Fruit fly (Drosophila melanogaster) whole organism, wandering third instar larva: Measurements from ENCODE around the gene CG31265.

Experiments
- CrebA ChIP-seq: fragments of 200-800 bp; sonication (Bioruptor generic); optimal IDR thresholded peaks from 2 replicates; lab custom pipeline; 2016; ENCODE audit warnings: missing biosample characterization, mild to moderate bottlenecking, missing genetic modification characterization, borderline replicate concordance
- Dfd ChIP-seq: fragments of >200 bp; optimal IDR thresholded peaks from 2 replicates; lab custom pipeline; 2017; ENCODE audit warnings: missing biosample characterization, missing genetic modification characterization
- Dif ChIP-seq: fragments of 200-275, 200-300 bp; sonication (Bioruptor generic); optimal IDR thresholded peaks from 2 replicates; lab custom pipeline; 2018; ENCODE audit warnings: missing biosample characterization, missing genetic modification characterization; ENCODE audit not compliant: partially characterized antibody
- GATAd ChIP-seq: sonication (Bioruptor generic); optimal IDR thresholded peaks from 2 replicates; lab custom pipeline; 2016; ENCODE audit warnings: missing biosample characterization, missing genetic modification characterization
- HLH106 ChIP-seq: fragments of 200-800 bp; optimal IDR thresholded peaks from 3 replicates; lab custom pipeline; 2019; ENCODE audit warnings: missing biosample characterization, mild to moderate bottlenecking, missing genetic modification characterization, moderate library complexity
- Hnf4 ChIP-seq: fragments of 200-800 bp; sonication (Bioruptor generic); optimal IDR thresholded peaks from 2 replicates; lab custom pipeline; 2016; ENCODE audit warnings: missing biosample characterization, mild to moderate bottlenecking, missing genetic modification characterization
- Hr78 ChIP-seq: fragments of >200 bp; optimal IDR thresholded peaks from 2 replicates; lab custom pipeline; 2017; ENCODE audit warnings: missing biosample characterization, missing genetic modification characterization
- Hr83 ChIP-seq: fragments of 200-300 bp; sonication (Bioruptor generic); optimal IDR thresholded peaks from 2 replicates; lab custom pipeline; 2016; ENCODE audit warnings: missing biosample characterization, mild to moderate bottlenecking, missing genetic modification characterization, moderate library complexity; ENCODE audit not compliant: poor library complexity, severe bottlenecking
- Mio ChIP-seq: sonication (Bioruptor generic); optimal IDR thresholded peaks from 2 replicates; lab custom pipeline; 2016; ENCODE audit warnings: missing biosample characterization, missing genetic modification characterization
- Myc ChIP-seq: fragments of >200 bp; optimal IDR thresholded peaks from 2 replicates; lab custom pipeline; 2017
- N ChIP-seq: fragments of >200 bp; optimal IDR thresholded peaks from 2 replicates; lab custom pipeline; 2018; ENCODE audit warnings: missing biosample characterization, missing external identifiers, missing genetic modification characterization
- OdsH ChIP-seq: fragments of 200-800 bp; sonication (Bioruptor generic); optimal IDR thresholded peaks from 2 replicates; lab custom pipeline; 2016; ENCODE audit warnings: missing biosample characterization, mild to moderate bottlenecking, missing genetic modification characterization
- Rel ChIP-seq, 2 experiments: fragments of 200-800 bp; sonication (Bioruptor generic) in 1 of 2; optimal IDR thresholded peaks; 2 replicates in 1 of 2; 3 replicates in 1 of 2; lab custom pipeline; 2016 to 2019; ENCODE audit warnings: mild to moderate bottlenecking in 2 of 2, missing biosample characterization in 2 of 2, missing genetic modification characterization in 2 of 2, moderate library complexity in 1 of 2
- Sp1 ChIP-seq: fragments of 200-800 bp; sonication (Bioruptor generic); optimal IDR thresholded peaks from 3 replicates; lab custom pipeline; 2019; ENCODE audit warnings: missing biosample characterization, mild to moderate bottlenecking, missing genetic modification characterization, moderate library complexity
- Vsx2 ChIP-seq: fragments of 200-300, 225-300 bp; sonication (Bioruptor generic); optimal IDR thresholded peaks from 2 replicates; lab custom pipeline; 2018; ENCODE audit warnings: missing biosample characterization, missing genetic modification characterization; ENCODE audit not compliant: partially characterized antibody
- brk ChIP-seq: fragments of 200-800 bp; sonication (Bioruptor generic); optimal IDR thresholded peaks from 2 replicates; lab custom pipeline; 2016; ENCODE audit warnings: missing biosample characterization, mild to moderate bottlenecking, missing genetic modification characterization
- foxo ChIP-seq, 2 experiments: fragments of 200-800 bp; sonication (Bioruptor generic); optimal IDR thresholded peaks; 2 replicates in 1 of 2; 3 replicates in 1 of 2; lab custom pipeline; 2016 to 2017; ENCODE audit warnings: missing biosample characterization in 2 of 2, missing genetic modification characterization in 2 of 2
- fru ChIP-seq: fragments of 200-800 bp; sonication (Bioruptor generic); optimal IDR thresholded peaks from 3 replicates; lab custom pipeline; 2016; ENCODE audit warnings: missing biosample characterization, mild to moderate bottlenecking, missing genetic modification characterization
- h ChIP-seq: fragments of 200-800 bp; sonication (Bioruptor generic); optimal IDR thresholded peaks from 3 replicates; lab custom pipeline; 2016; ENCODE audit warnings: missing biosample characterization, mild to moderate bottlenecking, missing genetic modification characterization
- jim ChIP-seq: fragments of 175-275, 200-325 bp; sonication (Bioruptor generic); optimal IDR thresholded peaks from 2 replicates; lab custom pipeline; 2016; ENCODE audit warnings: missing biosample characterization, mild to moderate bottlenecking, missing genetic modification characterization
- lola ChIP-seq: fragments of >200 bp; optimal IDR thresholded peaks from 2 replicates; lab custom pipeline; 2017; ENCODE audit warnings: missing biosample characterization, missing genetic modification characterization
- psq ChIP-seq: fragments of 200-800 bp; sonication (Bioruptor generic); optimal IDR thresholded peaks from 3 replicates; lab custom pipeline; 2017; ENCODE audit warnings: missing biosample characterization, mild to moderate bottlenecking, missing genetic modification characterization, moderate library complexity
- sage ChIP-seq: fragments of 200-800 bp; sonication (Bioruptor generic); optimal IDR thresholded peaks from 2 replicates; lab custom pipeline; 2016; ENCODE audit warnings: missing biosample characterization, mild to moderate bottlenecking, missing genetic modification characterization
- tai ChIP-seq: sonication (Bioruptor generic); optimal IDR thresholded peaks from 2 replicates; lab custom pipeline; 2016; ENCODE audit warnings: missing biosample characterization, missing genetic modification characterization
- usp ChIP-seq: fragments of >200 bp; optimal IDR thresholded peaks from 2 replicates; lab custom pipeline; 2017; ENCODE audit warnings: missing biosample characterization, missing genetic modification characterization

Gene CG31265

dm6 chr3R:17085029-17085807 lies 42.8 kb upstream of the CG31265 start, which contains the start of gene GckIII:
GckIII (plus strand) TSS chr3R:17085513.
- TF ChIP-seq Rel (GFP tag; optimal IDR thresholded peaks at IDR 0.05; lab: Kevin White, UChicago) (no peak), Rel (tag; optimal IDR thresholded peaks at IDR 0.05; lab: Kevin White, UChicago) (peak; percentile 5), Hnf4 (GFP tag; lab: Kevin White, UChicago) (no peak), fru (GFP tag; lab: Kevin White, UChicago) (no peak), psq (no peak), Hr78 (GFP tag; lab: Kevin White, UChicago) (no peak), HLH106 (tag; lab: Kevin White, UChicago) (no peak), brk (GFP tag; lab: Kevin White, UChicago) (no peak)

- TF ChIP-seq N (GFP tag; lab: Kevin White, UChicago) (no peak), Dif (GFP tag; lab: Kevin White, UChicago) (peak; percentile 32), Hr83 (GFP tag; lab: Kevin White, UChicago) (no peak), Rel (GFP tag; optimal IDR thresholded peaks at IDR 0.05; lab: Kevin White, UChicago) (no peak), Rel (tag; optimal IDR thresholded peaks at IDR 0.05; lab: Kevin White, UChicago) (peak; percentile 83), GATAd (GFP tag; lab: Kevin White, UChicago) (no peak)
Observed at dm6 chr3R:17087977-17088618, 39.9 kb upstream of the CG31265 start, which contains the start of gene cal1. cal1 (plus strand) TSS chr3R:17088280.

DNA sequence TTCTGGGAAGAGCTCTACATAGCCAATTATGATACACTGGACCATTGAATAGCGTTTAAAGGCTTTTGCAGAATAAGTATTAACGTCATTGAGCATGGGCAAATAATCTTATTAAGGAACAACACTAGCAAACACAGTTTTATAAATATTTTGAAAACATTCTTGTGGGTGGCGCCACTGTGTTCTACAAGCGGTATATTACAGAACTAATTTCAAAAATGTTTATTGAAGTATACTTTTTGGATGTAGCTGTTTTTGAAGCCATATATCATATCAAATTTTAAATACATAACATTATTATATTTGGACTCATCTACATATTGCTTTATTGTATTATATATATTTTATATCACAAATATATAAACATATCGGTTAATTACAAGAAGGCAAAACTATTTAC lies 19.1 kb upstream of the CG31265 start:
- TF ChIP-seq CrebA (GFP tag; lab: Kevin White, UChicago) (no peak), jim (GFP tag; lab: Kevin White, UChicago) (no peak), Myc (lab: Kevin White, UChicago) (peak; percentile 58), usp (GFP tag; lab: Kevin White, UChicago) (no peak)
- TF ChIP-seq, all 38 proteins: peak for 1

DNA sequence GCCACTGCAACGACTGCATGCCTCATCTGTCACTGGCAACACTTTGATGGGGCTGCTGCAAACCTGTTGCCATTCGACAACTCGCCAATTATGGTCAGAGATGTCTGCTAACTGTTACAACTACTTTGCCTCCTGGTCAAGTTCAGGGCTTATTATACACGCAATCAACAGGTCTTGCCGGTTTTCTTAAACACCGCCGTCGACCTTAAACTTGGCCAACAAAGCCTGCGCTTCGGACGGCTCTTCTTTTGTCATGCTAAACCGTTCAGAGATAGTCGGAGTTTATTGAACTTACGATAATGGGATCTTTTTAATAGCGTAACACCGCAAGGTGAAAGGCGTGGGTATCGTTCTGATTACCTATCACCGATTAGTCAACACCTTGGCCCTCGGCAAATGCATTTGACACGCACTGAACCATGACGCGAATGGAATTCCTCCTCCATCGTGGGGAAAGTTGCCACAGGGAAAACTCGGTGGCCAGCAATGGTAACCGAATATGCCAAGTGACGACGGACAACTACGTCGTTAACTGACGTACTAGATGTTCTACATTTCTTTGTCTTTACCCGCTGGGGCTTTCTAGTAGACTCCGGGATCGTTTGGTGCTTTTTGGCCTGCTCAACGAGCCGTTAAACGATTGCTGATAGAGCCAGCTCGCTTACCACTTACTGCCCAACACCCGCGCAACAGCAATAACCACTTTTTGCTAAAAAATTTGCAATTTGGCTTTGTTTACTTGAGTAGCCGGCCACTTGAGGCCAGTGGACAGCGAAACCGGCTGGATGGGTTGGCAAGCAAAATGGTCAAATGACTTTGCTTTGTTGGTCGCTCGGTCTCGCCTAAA lies 16.9 kb upstream of the CG31265 start:
- TF ChIP-seq h (GFP tag; lab: Kevin White, UChicago) (peak; percentile 58), Mio (no peak), foxo (GFP tag; optimal IDR thresholded peaks at IDR 0.05; lab: Kevin White, UChicago) (no peak), tai (GFP tag; lab: Kevin White, UChicago) (no peak), Dfd (GFP tag; lab: Kevin White, UChicago) (no peak), psq (no peak), Hnf4 (GFP tag; lab: Kevin White, UChicago) (no peak), Rel (GFP tag; optimal IDR thresholded peaks at IDR 0.05; lab: Kevin White, UChicago) (no peak), Rel (tag; optimal IDR thresholded peaks at IDR 0.05; lab: Kevin White, UChicago) (peak; percentile 62), Vsx2 (GFP tag; lab: Kevin White, UChicago) (peak; percentile 35), Sp1 (no peak)

- TF ChIP-seq Hr83 (GFP tag; lab: Kevin White, UChicago) (peak; percentile 61), Sp1 (no peak), sage (peak; percentile 42), h (GFP tag; lab: Kevin White, UChicago) (peak; percentile 40), brk (GFP tag; lab: Kevin White, UChicago) (peak; percentile 24), HLH106 (tag; lab: Kevin White, UChicago) (no peak), Hnf4 (GFP tag; lab: Kevin White, UChicago) (peak; percentile 3), lola (GFP tag; lab: Kevin White, UChicago) (no peak), OdsH (GFP tag; lab: Kevin White, UChicago) (no peak)
Observed at dm6 chr3R:17115668-17116067, 12.3 kb upstream of the CG31265 start.
